Fruit fly (Drosophila melanogaster) whole organism, adult: ENCODE results near the gene GstD10.

Experiments used
- CG11617 ChIP-seq: fragments of 200-800 bp; sonication (Bioruptor generic); optimal IDR thresholded peaks from 2 replicates; lab custom pipeline; 2017; ENCODE audit warnings: mild to moderate bottlenecking, missing biosample characterization, missing genetic modification reagents, missing genetic modification characterization
- CG12768 ChIP-seq: fragments of 200-800 bp; sonication (Bioruptor generic); optimal IDR thresholded peaks from 2 replicates; lab custom pipeline; 2017; ENCODE audit warnings: missing biosample characterization, missing genetic modification characterization, mild to moderate bottlenecking, moderate library complexity, missing genetic modification reagents
- CG14711 ChIP-seq: fragments of 200-800 bp; sonication (Bioruptor generic); optimal IDR thresholded peaks from 2 replicates; lab custom pipeline; 2018; ENCODE audit warnings: missing biosample characterization, mild to moderate bottlenecking, missing genetic modification characterization, moderate library complexity
- CG1620 ChIP-seq: fragments of 200-800 bp; sonication (Bioruptor generic); optimal IDR thresholded peaks from 2 replicates; lab custom pipeline; 2016; ENCODE audit warnings: missing biosample characterization, missing genetic modification characterization
- CG33017 ChIP-seq: fragments of 200-800 bp; sonication (Bioruptor generic); optimal IDR thresholded peaks from 2 replicates; lab custom pipeline; 2018; ENCODE audit warnings: missing biosample characterization, mild to moderate bottlenecking, missing genetic modification characterization, moderate library complexity
- CG5204 ChIP-seq: fragments of 200-800 bp; sonication (Bioruptor generic); optimal IDR thresholded peaks from 2 replicates; lab custom pipeline; 2016; ENCODE audit warnings: missing biosample characterization, missing genetic modification characterization
- CG7045 ChIP-seq: fragments of 200-800 bp; sonication (Bioruptor generic); optimal IDR thresholded peaks from 2 replicates; lab custom pipeline; 2017; ENCODE audit warnings: missing biosample characterization, mild to moderate bottlenecking, missing genetic modification characterization
- CG7101 ChIP-seq: fragments of 200-800 bp; sonication (Bioruptor generic); optimal IDR thresholded peaks from 2 replicates; lab custom pipeline; 2018; ENCODE audit warnings: missing biosample characterization, mild to moderate bottlenecking, missing genetic modification characterization, moderate library complexity
- Clk ChIP-seq: fragments of 200-800 bp; sonication (Bioruptor generic); optimal IDR thresholded peaks from 2 replicates; lab custom pipeline; 2017; ENCODE audit warnings: missing biosample characterization, missing genetic modification characterization
- Crg-1 ChIP-seq: fragments of 200-800 bp; sonication (Bioruptor generic); optimal IDR thresholded peaks from 2 replicates; lab custom pipeline; 2016; ENCODE audit warnings: missing biosample characterization, missing genetic modification characterization
- Hr96 ChIP-seq: fragments of 200-800 bp; sonication (Bioruptor generic); optimal IDR thresholded peaks from 2 replicates; lab custom pipeline; 2016; ENCODE audit warnings: missing biosample characterization, missing genetic modification characterization
- Mnt ChIP-seq: fragments of 200-800 bp; sonication (Bioruptor generic); optimal IDR thresholded peaks from 2 replicates; lab custom pipeline; 2016; ENCODE audit warnings: missing biosample characterization, mild to moderate bottlenecking, missing genetic modification characterization
- bab1 ChIP-seq: fragments of 200-800 bp; sonication (Bioruptor generic); optimal IDR thresholded peaks from 3 replicates; lab custom pipeline; 2019; ENCODE audit warnings: missing biosample characterization, mild to moderate bottlenecking, missing genetic modification characterization, moderate library complexity
- cic ChIP-seq: fragments of 200-800 bp; sonication (Bioruptor generic); optimal IDR thresholded peaks from 2 replicates; lab custom pipeline; 2017; ENCODE audit warnings: missing biosample characterization, mild to moderate bottlenecking, missing genetic modification characterization, moderate library complexity
- cnc ChIP-seq, 2 experiments: fragments of >200 bp; optimal IDR thresholded peaks; 2 replicates each; lab custom pipeline; 2017
- kay ChIP-seq: fragments of 200-800 bp; sonication (Bioruptor generic); peaks from one replicate; lab custom pipeline; 2016; ENCODE audit warnings: missing biosample characterization, missing genetic modification characterization, borderline replicate concordance
- ovo ChIP-seq: fragments of 200-800 bp; sonication (Bioruptor generic); optimal IDR thresholded peaks from 2 replicates; lab custom pipeline; 2016; ENCODE audit warnings: missing biosample characterization, missing genetic modification characterization
- pad ChIP-seq: fragments of 200-800 bp; sonication (Bioruptor generic); optimal IDR thresholded peaks from 3 replicates; lab custom pipeline; 2017; ENCODE audit warnings: missing biosample characterization, missing genetic modification characterization, mild to moderate bottlenecking, moderate library complexity, missing genetic modification reagents
- tj ChIP-seq: fragments of 200-800 bp; sonication (Bioruptor generic); optimal IDR thresholded peaks from 3 replicates; lab custom pipeline; 2017; ENCODE audit warnings: missing biosample characterization, mild to moderate bottlenecking, missing genetic modification characterization, moderate library complexity
- toe ChIP-seq: fragments of 200-800 bp; sonication (Bioruptor generic); optimal IDR thresholded peaks from 2 replicates; lab custom pipeline; 2016; ENCODE audit warnings: missing biosample characterization, missing genetic modification characterization

Gene GstD10

DNA sequence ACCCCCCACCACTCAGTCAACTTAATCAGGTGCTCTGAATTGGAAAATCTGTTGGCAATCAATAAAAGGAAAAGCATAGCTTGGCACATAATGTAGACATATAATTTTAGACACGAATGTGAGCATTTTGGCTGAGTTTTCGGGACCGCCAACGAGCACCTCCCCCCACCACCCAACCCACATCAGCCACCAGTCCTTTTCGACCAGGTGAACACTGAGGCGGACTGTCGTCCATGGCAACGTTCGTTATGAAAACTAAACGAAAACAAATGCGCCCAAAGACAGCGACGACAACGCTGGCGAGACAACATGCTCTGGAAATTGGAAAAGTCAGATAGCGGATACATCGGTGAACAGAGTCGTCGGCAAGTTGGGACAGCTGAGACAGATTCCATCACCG is 17.5 kb upstream of the GstD10 start, which contains the start of gene GstD11:
Gene GstD11, plus strand, starts transcription at position 301 of the 400 bp plus-strand sequence.
- no peak for TF ChIP-seq kay
- no peak for TF ChIP-seq cic (GFP tag; lab: Kevin White, UChicago)
- no peak for TF ChIP-seq CG7101
- TF ChIP-seq pad (GFP tag; lab: Kevin White, UChicago): no peak
- no peak for TF ChIP-seq Mnt (GFP tag; lab: Kevin White, UChicago)
- no peak for TF ChIP-seq CG1620 (GFP tag; lab: Kevin White, UChicago)
- TF ChIP-seq cnc (optimal IDR thresholded peaks at IDR 0.05; lab: Kevin White, UChicago): no peak
- no peak for TF ChIP-seq Hr96 (GFP tag; lab: Kevin White, UChicago)

DNA sequence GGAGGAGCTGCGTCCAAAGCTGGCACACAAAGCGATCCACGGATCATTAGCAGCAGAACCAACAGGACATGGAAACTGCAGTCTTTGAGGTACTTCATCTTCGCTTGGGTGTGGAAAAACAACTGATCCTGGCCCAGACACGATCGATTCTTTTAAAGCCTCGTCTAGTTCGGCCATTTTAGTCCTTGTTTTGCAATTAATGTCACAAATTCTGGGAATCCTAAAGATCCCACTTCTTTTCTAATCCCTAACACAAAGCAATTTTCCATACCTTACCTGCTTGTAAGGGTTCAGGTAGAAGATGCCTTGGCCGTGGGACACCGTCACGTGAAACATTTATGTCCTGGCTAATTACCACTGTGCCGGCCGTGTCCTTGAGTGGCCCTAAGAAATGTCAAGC is 17.0 kb upstream of the GstD10 start, which contains the start of gene CG10035:
Gene CG10035, minus strand, starts transcription at position 129 of the 400 bp plus-strand sequence.
- no peak for TF ChIP-seq pad (GFP tag; lab: Kevin White, UChicago)
- no peak for TF ChIP-seq CG14711
- TF ChIP-seq Crg-1 (GFP tag; lab: Kevin White, UChicago): no peak
- no peak for TF ChIP-seq CG5204 (GFP tag; lab: Kevin White, UChicago)
- no peak for TF ChIP-seq kay
- TF ChIP-seq CG7101: no peak
- no peak for TF ChIP-seq Mnt (GFP tag; lab: Kevin White, UChicago)
- no peak for TF ChIP-seq Hr96 (GFP tag; lab: Kevin White, UChicago)
- TF ChIP-seq tj (GFP tag; lab: Kevin White, UChicago): no peak
- TF ChIP-seq toe (GFP tag; lab: Kevin White, UChicago): no peak

DNA sequence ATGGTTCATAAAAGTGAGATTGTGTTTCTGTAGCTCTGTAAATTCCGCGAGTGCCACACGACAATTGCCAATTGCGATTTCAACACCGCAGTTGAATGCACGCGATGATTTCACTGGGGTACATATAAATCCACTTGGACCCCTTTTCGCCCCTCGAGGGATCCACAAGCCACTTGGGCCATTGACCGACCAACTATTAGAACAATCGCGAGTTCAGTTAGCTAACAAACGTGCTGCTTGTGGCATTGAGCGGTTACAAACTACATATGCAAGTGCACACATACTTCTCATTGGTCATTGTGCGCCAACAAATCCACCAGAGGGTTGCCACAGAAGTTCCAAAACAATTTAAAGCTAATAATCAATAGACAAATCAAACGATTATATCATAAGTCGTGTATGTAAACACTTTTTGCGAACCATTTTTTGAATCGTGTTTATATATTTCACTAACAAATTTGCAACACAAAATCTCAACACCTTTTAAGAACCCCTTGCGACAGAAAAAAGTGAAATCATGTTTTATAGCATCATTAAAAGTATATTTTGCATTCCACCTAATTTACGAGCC is 15.7 kb upstream of the GstD10 start:
- TF ChIP-seq CG7045 (no peak), CG12768 (peak; percentile 39), Mnt (GFP tag; lab: Kevin White, UChicago) (no peak)

DNA sequence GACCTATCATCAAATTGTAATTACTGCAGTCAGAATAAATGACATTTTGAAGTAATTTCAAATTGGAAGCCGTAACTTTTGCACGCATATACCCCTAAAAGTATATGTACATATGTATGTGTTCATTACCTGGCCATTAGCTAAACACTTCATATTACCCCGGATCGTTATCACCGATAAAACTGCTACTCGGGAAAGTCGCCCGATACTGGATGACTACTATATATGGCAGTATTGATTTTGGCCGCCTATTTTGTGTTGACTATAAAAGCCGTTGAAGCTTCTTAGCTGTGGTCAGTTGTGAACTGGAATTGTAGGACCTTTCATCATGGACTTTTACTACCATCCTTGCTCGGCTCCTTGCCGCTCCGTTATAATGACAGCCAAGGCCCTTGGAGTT is 14.2 kb upstream of the GstD10 start, which contains the start of gene GstD8:
Gene GstD8, plus strand, starts transcription at position 301 of the 400 bp plus-strand sequence.
- TF ChIP-seq CG33017 (tag; lab: Kevin White, UChicago) (no peak), CG14711 (no peak), CG7101 (no peak), CG7045 (no peak), toe (GFP tag; lab: Kevin White, UChicago) (no peak), CG12768 (no peak), pad (GFP tag; lab: Kevin White, UChicago) (no peak)

DNA sequence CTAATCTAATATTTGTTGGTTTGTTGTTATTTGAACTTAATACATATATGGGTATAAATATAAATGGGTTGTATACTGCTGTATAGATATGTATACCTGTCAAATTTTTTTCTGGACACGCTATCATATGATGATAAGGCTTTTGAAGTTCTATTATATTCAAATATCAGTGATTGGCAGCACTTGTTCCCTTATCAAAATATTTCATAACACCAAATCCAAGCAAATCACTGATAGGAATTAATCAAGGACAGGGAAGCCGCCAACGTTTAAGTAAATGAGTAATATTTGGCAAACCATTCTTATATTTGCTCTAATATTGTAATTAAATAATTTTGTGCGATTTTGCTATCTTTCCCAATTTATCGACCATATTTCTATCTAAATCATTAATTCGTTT is 13.7 kb upstream of the GstD10 start:
- TF ChIP-seq CG12768: no peak
- no peak for TF ChIP-seq Clk (GFP tag; lab: Kevin White, UChicago)
- no peak for TF ChIP-seq CG14711
- TF ChIP-seq bab1: no peak
- no peak for TF ChIP-seq CG1620 (GFP tag; lab: Kevin White, UChicago)
- TF ChIP-seq ovo (GFP tag; lab: Kevin White, UChicago): no peak
- TF ChIP-seq CG5204 (GFP tag; lab: Kevin White, UChicago): no peak
- TF ChIP-seq CG7101: no peak
- TF ChIP-seq Crg-1 (GFP tag; lab: Kevin White, UChicago): no peak

DNA sequence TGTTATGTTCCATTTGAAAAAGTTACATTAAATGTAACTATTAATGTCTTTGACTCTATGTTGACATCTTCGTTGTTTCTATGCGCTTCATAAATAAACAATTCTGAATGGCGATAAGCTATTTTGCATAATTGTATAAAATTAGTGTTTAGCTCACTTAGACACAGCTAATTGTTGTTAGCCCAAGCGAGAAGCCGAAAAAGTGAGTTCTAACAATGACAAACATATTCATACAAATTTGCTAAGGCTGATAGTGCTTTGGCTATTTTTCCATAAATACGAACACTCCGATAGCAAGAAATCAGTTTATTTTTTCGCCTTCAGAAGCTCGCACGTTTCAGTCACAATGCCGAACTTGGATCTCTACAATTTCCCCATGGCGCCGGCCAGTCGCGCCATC is 12.7 kb upstream of the GstD10 start, which contains the start of gene GstD7:
Gene GstD7, plus strand, starts transcription at position 301 of the 400 bp plus-strand sequence.
- TF ChIP-seq kay (peak; percentile 18), CG1620 (GFP tag; lab: Kevin White, UChicago) (no peak)

DNA sequence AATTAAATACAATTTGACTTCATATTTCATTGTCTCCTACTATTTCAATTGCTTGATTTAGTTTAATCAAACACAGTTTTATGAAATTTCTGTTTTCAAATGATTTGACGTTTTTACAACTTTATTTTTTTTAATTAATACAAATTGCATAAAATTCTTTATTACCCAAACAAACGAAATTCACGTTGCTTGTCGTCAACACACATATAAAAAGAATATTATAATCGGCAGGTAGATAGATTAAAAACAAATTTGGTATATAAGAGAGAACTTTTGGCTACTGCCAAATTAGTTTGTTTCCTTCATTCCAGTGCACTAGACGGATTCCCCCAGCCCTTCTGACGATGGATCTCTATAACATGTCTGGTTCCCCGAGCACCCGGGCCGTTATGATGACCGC is 11.3 kb upstream of the GstD10 start, which contains the start of gene GstD6:
Gene GstD6, plus strand, starts transcription at position 301 of the 400 bp plus-strand sequence.
- TF ChIP-seq Crg-1 (GFP tag; lab: Kevin White, UChicago): no peak
- TF ChIP-seq tj (GFP tag; lab: Kevin White, UChicago): no peak
- no peak for TF ChIP-seq CG7101
- TF ChIP-seq CG5204 (GFP tag; lab: Kevin White, UChicago): no peak

DNA sequence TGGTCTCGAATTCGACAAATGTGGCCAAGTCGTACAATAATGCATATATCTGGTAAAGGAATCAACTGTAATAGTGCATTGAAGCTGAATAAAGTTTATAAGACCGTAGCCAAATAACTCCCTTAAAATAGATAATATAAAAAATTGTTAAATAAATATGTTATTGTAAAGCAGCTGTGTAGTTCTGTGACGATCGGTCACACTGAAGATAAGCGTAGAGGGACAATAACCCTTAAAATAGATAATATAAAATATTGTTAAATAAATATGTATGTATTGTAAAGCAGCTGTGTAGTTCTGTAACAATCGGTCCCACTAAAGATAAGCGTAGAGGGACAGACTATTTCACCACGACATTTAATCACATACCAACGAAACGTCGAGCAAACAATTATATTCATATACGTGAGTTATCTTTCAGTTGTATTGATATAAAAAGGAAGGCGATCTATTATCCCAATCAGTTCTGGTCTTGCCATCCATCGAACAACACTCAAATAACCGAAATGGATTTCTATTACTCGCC is 9.8 kb upstream of the GstD10 start, which contains the start of gene GstD5:
Gene GstD5, plus strand, starts transcription at position 476 of the 526 bp plus-strand sequence.
- TF ChIP-seq CG12768: no peak
- no peak for TF ChIP-seq pad (GFP tag; lab: Kevin White, UChicago)
- no peak for TF ChIP-seq bab1
- TF ChIP-seq Hr96 (GFP tag; lab: Kevin White, UChicago): no peak
- no peak for TF ChIP-seq kay
- TF ChIP-seq CG5204 (GFP tag; lab: Kevin White, UChicago): no peak
- no peak for TF ChIP-seq CG11617
- no peak for TF ChIP-seq Clk (GFP tag; lab: Kevin White, UChicago)
- TF ChIP-seq ovo (GFP tag; lab: Kevin White, UChicago): no peak
- no peak for TF ChIP-seq CG14711
- no peak for TF ChIP-seq CG33017 (tag; lab: Kevin White, UChicago)
- TF ChIP-seq cnc (optimal IDR thresholded peaks at IDR 0.05; lab: Kevin White, UChicago): no peak
- TF ChIP-seq tj (GFP tag; lab: Kevin White, UChicago): no peak
- no peak for TF ChIP-seq cic (GFP tag; lab: Kevin White, UChicago)
- no peak for TF ChIP-seq CG1620 (GFP tag; lab: Kevin White, UChicago)
- no peak for TF ChIP-seq CG7101
- no peak for TF ChIP-seq Crg-1 (GFP tag; lab: Kevin White, UChicago)
- no peak for TF ChIP-seq CG7045
- TF ChIP-seq Mnt (GFP tag; lab: Kevin White, UChicago): no peak
